Worm (Caenorhabditis elegans): ENCODE results near the gene oxy-4.

oxy-4 gene

ce11 chrIII:5190179-5190578, 31.6 kb upstream of the oxy-4 start (continued):
- TF ChIP-seq nhr-27 (tag; optimal IDR thresholded peaks at IDR 0.05) = no peak
- no peak for TF ChIP-seq unc-62 (GFP tag; optimal IDR thresholded peaks at IDR 0.05)
- TF ChIP-seq sea-2 (GFP tag; IDR thresholded peaks at IDR 0.05) = no peak
- no peak for TF ChIP-seq rcor-1 (GFP tag; IDR thresholded peaks at IDR 0.05)
- peak; percentile 80 for TF ChIP-seq lin-54 (GFP tag; optimal IDR thresholded peaks at IDR 0.05)
- no peak for TF ChIP-seq bed-2 (GFP tag; IDR thresholded peaks at IDR 0.05)
- no peak for TF ChIP-seq xnd-1 (tag; optimal IDR thresholded peaks at IDR 0.05)
- TF ChIP-seq sdz-38 (tag; optimal IDR thresholded peaks at IDR 0.05) = no peak
- TF ChIP-seq F33H1.4 (GFP tag; IDR thresholded peaks at IDR 0.05) = peak; percentile 37
- no peak for TF ChIP-seq nhr-90 (tag; optimal IDR thresholded peaks at IDR 0.05)
- 0 out of 2 replicates have a peak, but pooled peaks have one; percentile 28 for TF ChIP-seq mcd-1 (GFP tag; IDR thresholded peaks at IDR 0.05)
- TF ChIP-seq Y53G8AR.9 (GFP tag; conservative IDR thresholded peaks at IDR 0.05) = no peak
- TF ChIP-seq tbx-9 (tag; optimal IDR thresholded peaks at IDR 0.05; ENCODE audit: borderline replicate concordance) = no peak
- no peak for TF ChIP-seq F39B2.1 (GFP tag; IDR thresholded peaks at IDR 0.05)
- TF ChIP-seq snpc-1.1 (tag; optimal IDR thresholded peaks at IDR 0.05; ENCODE audit: insufficient read depth) = no peak
- TF ChIP-seq nhr-179 (tag; optimal IDR thresholded peaks at IDR 0.05) = no peak
- no peak for TF ChIP-seq lin-40 (tag; optimal IDR thresholded peaks at IDR 0.05)
- TF ChIP-seq nhr-80 (tag; optimal IDR thresholded peaks at IDR 0.05) = no peak
- no peak for TF ChIP-seq T26A5.8 (tag; optimal IDR thresholded peaks at IDR 0.05)
- peak; percentile 63 for TF ChIP-seq madf-6 (GFP tag; IDR thresholded peaks at IDR 0.05)
- TF ChIP-seq ceh-79 (tag; optimal IDR thresholded peaks at IDR 0.05) = no peak
- peak; percentile 26 for TF ChIP-seq unc-130 (GFP tag; optimal IDR thresholded peaks at IDR 0.05)
- TF ChIP-seq F22D6.2 (tag; optimal IDR thresholded peaks at IDR 0.05) = no peak
- no peak for TF ChIP-seq rpc-1 (optimal IDR thresholded peaks at IDR 0.05)
- TF ChIP-seq rpc-1 (tag; optimal IDR thresholded peaks at IDR 0.05) = no peak
- TF ChIP-seq B0035.1 (tag; optimal IDR thresholded peaks at IDR 0.05) = no peak
- TF ChIP-seq Y56A3A.18 (GFP tag; IDR thresholded peaks at IDR 0.05) = no peak
- no peak for TF ChIP-seq aptf-2 (GFP tag; conservative IDR thresholded peaks at IDR 0.05)
- TF ChIP-seq mel-28 (tag; optimal IDR thresholded peaks at IDR 0.05; ENCODE audit: borderline replicate concordance) = no peak
- no peak for TF ChIP-seq F52B5.7 (tag; optimal IDR thresholded peaks at IDR 0.05)
- TF ChIP-seq egl-44 (GFP tag; IDR thresholded peaks at IDR 0.05) = no peak
- TF ChIP-seq ceh-91 (GFP tag; IDR thresholded peaks at IDR 0.05) = no peak
- no peak for TF ChIP-seq aptf-3 (GFP tag; IDR thresholded peaks at IDR 0.05)

ce11 chrIII:5188426-5188825, 29.9 kb upstream of the oxy-4 start, which contains the start of gene K10D2.8:
Gene K10D2.8, plus strand, starts transcription at chrIII:5188726.
- TF ChIP-seq C17E4.6 (GFP tag; IDR thresholded peaks at IDR 0.05) (no peak), ekl-4 (GFP tag; IDR thresholded peaks at IDR 0.05) (0 out of 2 replicates have a peak, but pooled peaks have one; percentile 2), tbx-9 (tag; optimal IDR thresholded peaks at IDR 0.05; ENCODE audit: borderline replicate concordance) (no peak)

- TF ChIP-seq aptf-2 (GFP tag; conservative IDR thresholded peaks at IDR 0.05) (no peak), lag-1 (GFP tag; IDR thresholded peaks at IDR 0.05) (no peak), cebp-2 (GFP tag; IDR thresholded peaks at IDR 0.05) (no peak), egl-18 (GFP tag; IDR thresholded peaks at IDR 0.05) (no peak), mes-4 (tag; optimal IDR thresholded peaks at IDR 0.05) (no peak), T07F8.4 (tag; optimal IDR thresholded peaks at IDR 0.05) (no peak), pha-4 (tag; optimal IDR thresholded peaks at IDR 0.05) (no peak), ama-1 (optimal IDR thresholded peaks at IDR 0.05) (no peak), ama-1 (GFP tag; optimal IDR thresholded peaks at IDR 0.05) (no peak), madf-6 (GFP tag; IDR thresholded peaks at IDR 0.05) (no peak), nhr-120 (GFP tag; IDR thresholded peaks at IDR 0.05) (no peak), ceh-79 (tag; optimal IDR thresholded peaks at IDR 0.05) (no peak), F23B12.7 (tag; optimal IDR thresholded peaks at IDR 0.05; ENCODE audit: insufficient read depth) (no peak), ets-4 (GFP tag; optimal IDR thresholded peaks at IDR 0.05) (no peak)
Measured at ce11 chrIII:5185620-5186019, 27.0 kb upstream of the oxy-4 start, which contains the start of gene pup-2. Gene pup-2, plus strand, starts transcription at chrIII:5185920.

Data from whole organism, young adult.